Fruit fly (Drosophila melanogaster): ENCODE data around the gene CG6465.

Gene CG6465

DNA sequence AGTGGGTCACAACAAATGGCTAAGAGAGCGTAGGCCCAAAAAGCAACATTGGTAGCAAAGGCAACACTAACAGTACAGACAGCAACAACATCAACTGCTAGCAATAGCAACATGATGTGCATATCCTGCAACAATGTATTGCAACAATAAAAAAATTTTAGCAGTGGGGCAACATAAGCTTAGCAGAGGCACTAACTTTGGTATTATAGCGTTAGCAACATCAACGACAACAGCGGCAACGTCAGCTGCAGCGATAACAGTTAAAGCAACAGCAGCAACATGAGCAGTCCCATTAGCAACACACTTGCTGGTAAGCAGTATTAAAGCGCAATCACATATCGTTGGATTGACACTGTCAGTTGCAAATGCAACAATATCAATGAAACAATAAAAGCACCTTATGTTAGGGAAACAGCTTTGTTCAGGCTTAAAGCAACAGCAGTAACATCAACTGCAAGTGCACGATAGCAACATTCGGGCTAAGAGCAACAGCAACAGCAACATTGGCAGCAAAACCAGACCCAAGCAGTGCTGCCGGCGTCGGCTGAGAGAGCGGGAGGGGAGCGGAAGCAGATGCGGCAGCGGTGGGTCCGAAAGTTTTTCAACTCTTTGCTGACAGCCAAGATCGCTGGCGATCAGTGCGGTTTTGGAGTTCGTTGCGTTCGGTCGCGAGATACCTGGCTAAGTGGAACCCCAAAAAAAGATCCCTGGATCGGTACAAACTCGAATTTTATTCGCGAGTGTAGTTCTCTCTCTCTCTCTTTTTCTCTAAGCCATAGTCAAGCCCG, 9.4 kb upstream of the CG6465 start, which contains the start of gene Skel:
TSS of gene Skel (plus strand) at position 637 of the 788 bp plus-strand sequence.
- no peak for TF ChIP-seq CG17801 (GFP tag; optimal IDR thresholded peaks at IDR 0.05; ENCODE audit: partially characterized antibody)

DNA sequence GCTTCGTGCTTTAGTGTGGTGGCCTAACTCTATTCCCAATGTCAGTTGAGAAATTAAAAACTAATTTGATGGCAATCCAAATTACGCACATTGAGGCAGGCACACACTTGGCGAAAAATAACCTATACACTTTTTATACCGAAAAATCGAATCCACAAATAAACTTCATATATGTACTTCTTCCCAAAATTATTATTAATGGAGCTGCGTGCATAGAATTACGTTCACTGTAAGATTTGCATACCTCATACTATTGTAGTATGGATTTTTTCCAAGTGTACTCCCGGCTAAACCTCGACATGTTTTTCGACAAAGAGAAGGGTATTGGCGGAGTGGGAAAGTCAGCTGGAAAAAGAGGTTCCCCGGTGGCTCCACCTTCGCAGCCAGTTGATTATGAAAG, 7.2 kb upstream of the CG6465 start:
- TF ChIP-seq CG17801 (GFP tag; optimal IDR thresholded peaks at IDR 0.05; ENCODE audit: partially characterized antibody), result no peak

DNA sequence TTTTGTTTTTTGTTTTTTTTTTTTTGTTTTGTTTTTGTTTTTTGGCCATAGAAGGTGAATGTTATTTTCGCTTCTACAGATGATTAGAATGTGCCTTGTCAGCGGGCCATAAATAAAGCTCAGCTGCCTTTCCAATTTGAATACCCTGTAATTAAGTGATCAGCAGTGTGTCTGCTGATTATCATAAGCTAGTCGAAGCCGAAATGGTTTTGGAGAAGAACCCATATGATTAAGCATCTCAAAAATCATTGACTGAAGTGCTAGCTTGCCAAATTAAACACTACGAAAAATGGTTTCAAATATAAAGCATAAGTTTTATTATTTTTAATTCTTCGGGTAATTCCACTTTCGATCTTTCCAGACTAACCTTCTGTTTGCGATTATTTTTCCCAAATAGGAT, 6.2 kb upstream of the CG6465 start:
- TF ChIP-seq CG17801 (GFP tag; optimal IDR thresholded peaks at IDR 0.05; ENCODE audit: partially characterized antibody), result no peak

DNA sequence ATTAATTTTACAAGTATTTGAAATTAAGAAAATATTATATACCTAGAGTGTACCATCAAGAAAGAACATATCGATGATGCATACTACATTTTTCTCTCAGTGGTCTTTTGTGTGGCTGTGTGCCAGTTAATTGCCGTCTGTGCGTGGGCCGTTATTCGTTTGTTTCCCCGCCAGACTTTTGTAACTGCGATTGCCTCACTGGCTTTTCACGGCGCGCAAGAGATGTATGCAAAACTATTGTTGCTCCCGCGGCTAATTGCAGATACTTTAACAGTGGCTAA, 4.6 kb upstream of the CG6465 start:
- TF ChIP-seq CG17801 (GFP tag; optimal IDR thresholded peaks at IDR 0.05; ENCODE audit: partially characterized antibody), result no peak

DNA sequence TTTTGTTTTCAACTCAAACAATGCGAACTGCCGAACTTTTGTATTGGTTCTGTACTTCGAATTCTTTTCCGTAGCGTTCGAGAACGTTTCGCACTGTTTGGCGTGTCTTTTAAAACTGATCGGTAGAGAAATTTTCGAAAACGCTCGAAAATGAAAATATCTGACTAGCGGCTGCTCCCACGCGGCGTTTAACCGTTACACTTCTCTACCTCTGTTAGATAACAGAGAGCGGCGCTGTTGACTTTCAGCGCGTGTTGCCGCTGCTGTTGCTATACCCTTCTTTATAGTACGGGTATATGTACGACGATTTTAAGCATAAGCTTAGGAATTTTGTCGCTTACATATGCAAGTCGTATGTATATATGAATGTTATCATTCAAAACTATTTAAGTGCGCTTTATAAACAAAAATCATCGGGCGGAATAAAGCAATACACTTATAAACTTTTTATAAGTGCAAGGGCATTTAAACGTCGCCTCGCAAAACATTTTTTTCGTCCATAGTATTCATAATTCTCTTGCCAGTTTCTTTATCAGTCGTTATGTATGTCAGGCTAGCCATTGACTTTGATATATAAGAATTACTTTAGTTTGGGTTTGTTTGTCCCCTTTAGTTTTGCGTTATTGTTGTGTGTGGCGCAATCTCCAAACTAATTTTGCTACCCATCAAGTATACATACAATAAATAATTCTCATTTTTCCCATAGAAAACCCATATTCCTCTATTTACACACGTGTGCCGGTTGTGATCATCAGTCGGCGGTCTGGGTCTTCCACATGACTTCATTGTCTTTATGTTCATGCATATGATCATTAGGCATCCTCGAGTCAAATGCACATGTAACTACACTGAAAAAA, 4.0 kb upstream of the CG6465 start, which contains the start of gene Phyhd1:
TSS of gene Phyhd1 (minus strand) at position 101 of the 857 bp plus-strand sequence.
- TF ChIP-seq CG17801 (GFP tag; optimal IDR thresholded peaks at IDR 0.05; ENCODE audit: partially characterized antibody), result peak; percentile 90

DNA sequence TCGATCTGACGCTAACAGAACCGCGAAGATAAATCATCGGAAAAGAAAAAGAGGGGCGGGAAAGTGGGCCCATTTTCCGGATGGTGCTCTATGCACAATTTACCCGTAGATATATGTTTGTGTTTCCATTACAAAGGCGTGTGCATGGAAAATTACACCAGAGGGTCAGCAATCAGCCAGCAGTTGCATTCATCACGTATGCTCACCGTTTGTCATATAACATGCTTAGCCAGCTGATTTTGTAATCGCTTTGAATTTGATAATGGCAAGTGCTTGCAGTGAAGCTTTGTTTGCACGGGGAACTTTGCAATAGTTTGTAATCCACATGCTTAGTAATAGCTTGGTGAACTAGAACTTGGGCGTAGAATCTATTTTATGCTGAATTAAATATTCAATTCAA, 2.9 kb upstream of the CG6465 start:
- no peak for TF ChIP-seq CG17801 (GFP tag; optimal IDR thresholded peaks at IDR 0.05; ENCODE audit: partially characterized antibody)

DNA sequence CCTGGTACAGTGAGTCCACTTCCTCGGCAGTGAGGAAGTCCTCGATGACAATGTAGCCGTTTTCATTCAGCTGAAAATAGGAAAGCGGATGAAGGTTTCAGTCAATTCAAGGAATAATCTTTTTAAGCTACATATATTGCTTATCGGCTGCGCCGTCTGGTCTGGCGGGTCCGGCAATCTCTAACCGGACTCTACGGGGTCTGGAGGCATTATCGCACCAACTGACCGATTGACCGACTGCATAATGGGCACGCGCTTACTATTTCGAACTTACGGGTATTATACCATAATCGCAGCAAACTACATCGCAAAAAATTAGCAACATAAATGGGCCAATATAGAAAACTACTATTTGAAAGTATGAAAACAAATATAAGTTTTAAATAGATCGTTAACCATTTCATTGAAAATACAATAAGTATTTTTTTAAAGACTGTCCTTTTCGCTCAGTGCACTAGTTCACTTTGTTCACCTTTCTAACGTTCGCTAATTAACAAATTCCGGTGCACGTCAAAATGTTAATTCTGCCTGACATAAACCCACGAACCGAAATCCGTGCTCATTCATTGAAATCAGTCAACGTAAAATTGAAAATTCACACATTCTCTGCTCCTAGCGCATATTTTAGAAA, 2.0 kb upstream of the CG6465 start:
- no peak for TF ChIP-seq CG17801 (GFP tag; optimal IDR thresholded peaks at IDR 0.05; ENCODE audit: partially characterized antibody)

DNA sequence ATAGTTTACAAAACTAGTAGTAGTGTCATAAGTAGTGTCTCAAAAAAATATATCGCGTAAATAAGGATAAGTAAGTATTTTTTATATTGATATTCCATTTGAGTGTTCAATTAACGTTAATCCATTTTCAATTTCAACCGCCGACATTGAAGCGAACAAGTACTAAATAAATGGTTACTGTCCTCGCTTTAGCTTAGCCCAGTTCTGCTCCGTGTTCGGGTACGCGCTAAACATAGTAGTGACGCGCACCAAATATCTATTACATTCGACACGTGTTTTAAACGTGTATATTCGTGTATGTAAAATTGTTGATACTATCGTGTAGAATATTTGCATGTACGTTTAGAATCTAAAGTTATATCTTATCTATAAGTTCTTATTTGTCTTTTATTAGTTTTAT, 1.9 kb downstream of the CG6465 start:
- TF ChIP-seq CG17801 (GFP tag; optimal IDR thresholded peaks at IDR 0.05; ENCODE audit: partially characterized antibody), result no peak

DNA sequence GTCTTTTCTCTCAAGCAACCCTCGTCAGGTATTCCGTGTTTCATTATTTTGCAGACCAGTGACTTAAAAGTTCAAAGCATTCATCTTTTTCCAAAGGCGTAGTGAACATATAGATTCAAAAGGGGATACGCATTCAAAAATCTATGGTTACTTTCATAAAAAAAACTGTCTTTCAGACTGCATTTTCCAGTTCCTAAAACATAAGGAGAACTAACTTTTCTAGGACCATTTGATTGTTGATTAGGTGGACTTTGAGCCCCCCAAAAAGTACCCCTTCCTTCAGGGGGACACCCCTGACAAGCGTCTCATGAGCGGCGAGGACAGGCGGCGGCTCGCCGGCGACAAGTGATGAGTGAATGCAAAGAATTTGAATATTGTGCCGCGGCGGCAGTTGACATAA, 3.5 kb downstream of the CG6465 start:
- no peak for TF ChIP-seq CG17801 (GFP tag; optimal IDR thresholded peaks at IDR 0.05; ENCODE audit: partially characterized antibody)

DNA sequence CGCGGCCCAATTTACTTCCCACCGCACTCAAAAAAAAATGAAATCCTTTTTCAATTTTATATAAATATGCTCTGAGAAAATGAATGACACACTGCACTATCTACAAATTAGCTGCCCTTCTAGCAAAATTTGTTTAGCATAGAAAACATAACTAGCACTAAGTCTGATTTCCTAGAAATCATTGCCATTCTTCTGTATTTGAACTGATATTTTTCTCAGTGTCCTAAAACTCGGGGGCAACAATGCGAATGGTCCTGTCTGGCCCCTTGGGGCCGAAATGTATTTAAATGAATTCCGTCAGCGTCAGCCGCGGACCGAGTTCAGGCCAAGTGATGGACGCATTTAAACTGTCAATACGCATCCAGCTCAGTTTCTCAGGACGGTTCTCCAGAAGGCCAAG, 4.4 kb downstream of the CG6465 start:
- TF ChIP-seq CG17801 (GFP tag; optimal IDR thresholded peaks at IDR 0.05; ENCODE audit: partially characterized antibody), result no peak

DNA sequence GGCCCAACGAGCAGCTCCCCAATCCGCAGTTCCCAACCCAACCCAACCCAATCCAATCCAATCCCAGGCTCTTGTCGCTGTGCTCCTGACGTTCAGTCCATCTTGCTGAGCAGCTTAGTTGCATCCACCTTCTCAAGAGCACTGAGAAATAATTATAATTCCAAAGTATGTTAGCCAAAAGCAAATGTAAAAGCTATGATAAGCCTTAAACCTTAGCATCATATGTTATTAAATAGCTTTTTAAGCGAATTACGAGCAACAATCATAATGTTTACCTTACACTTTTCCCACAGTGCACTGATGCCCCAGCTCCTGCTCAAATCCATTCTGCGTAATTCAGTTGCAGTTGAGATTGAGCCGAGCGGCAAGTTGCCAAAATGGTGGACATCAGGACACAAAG, 7.1 kb downstream of the CG6465 start:
- TF ChIP-seq CG17801 (GFP tag; optimal IDR thresholded peaks at IDR 0.05; ENCODE audit: partially characterized antibody), result no peak

DNA sequence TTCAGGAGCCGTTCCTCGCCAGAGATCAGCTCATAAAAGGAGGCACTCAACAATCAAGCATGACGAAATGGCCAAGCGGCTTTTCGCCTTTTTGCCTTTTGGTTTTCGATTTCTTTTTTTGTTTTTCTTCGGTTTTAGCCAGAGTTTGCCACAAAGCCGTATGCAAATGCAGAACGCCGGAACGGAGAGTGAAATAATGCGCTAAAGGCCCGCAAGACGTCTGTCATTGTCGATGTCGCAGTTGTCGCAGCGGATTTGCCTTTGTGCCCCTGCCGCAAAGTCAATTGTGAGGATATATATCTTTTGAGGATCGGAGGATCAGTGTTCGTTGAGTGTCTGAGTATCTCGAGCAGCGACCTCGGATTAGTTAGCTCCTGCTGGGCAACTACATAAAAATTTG, 9.1 kb downstream of the CG6465 start:
- no peak for TF ChIP-seq CG17801 (GFP tag; optimal IDR thresholded peaks at IDR 0.05; ENCODE audit: partially characterized antibody)

DNA sequence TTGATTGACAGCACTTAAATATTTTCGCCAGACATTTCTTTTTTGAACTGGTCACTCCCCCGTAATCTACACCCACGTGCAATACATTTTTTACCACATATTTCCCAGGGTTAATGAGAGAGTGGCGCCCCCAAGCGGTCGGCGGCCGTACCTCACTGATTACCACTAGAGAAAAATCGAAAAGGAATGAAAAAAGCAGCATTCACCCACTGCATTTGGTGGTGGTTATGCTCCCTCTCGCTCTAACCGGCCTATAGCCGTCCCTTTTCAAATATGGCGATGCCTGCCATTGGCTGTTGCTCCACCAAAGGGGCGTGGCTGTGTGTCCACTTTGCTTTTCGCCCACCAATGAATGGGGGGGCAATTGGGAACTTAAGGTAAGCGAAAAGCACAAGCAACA, 12.1 kb downstream of the CG6465 start:
- TF ChIP-seq CG17801 (GFP tag; optimal IDR thresholded peaks at IDR 0.05; ENCODE audit: partially characterized antibody), result no peak

DNA sequence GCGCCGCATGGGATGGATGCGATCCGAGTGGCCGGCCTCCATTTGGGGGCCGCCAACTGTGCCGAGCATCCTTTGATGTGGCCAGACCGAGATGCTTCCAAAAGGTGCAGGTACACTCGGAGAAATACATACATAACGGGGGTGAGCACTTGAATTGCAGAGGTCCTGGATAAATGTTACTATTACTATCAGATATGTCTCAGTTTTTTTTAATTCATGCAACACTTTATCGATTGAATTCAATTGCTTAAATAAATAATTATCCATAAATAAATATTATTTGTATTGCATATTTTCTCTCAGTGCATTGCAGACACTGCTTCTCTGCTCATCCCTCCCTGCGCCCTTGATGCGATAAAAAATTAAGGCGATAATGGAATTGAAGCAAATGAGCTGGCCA, 16.0 kb downstream of the CG6465 start:
- TF ChIP-seq CG17801 (GFP tag; optimal IDR thresholded peaks at IDR 0.05; ENCODE audit: partially characterized antibody), result no peak

DNA sequence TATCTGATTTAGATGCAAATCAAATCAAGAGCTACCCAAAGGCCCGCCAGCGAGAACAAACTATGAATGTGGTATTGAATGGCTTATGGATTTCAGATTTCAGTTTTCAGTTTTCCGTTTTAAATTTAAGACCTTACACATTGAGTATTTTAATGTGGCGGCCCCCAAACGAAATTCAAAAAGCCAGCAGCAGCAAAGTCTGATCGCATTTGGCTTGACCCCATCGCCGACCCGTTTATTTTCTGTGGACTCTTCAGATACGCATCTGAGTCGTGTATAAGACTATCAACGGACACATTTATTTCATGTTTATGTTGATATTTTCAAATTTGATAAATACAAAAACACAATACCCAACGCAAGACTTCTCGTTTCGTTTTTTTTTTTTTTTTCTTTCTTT, 17.5 kb downstream of the CG6465 start:
- TF ChIP-seq CG17801 (GFP tag; optimal IDR thresholded peaks at IDR 0.05; ENCODE audit: partially characterized antibody), result no peak

DNA sequence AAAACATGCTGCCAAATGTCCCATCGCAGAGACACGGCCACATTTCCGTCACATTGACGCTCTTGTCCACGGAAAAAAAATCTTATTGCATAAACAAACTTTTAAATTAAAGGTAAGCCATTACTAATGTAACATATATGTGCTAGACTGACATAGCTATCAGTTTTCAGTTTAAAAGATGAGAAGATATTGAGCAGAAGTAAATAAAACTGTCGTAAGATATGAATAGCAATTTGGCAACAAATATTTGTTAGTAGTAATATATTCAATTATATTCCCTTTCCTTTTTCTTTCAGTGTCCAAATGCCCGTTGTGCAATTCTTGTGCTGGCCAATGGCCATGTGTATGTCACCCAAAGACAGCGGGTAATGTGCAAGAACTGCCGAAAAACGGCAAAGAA, 18.3 kb downstream of the CG6465 start:
- TF ChIP-seq CG17801 (GFP tag; optimal IDR thresholded peaks at IDR 0.05; ENCODE audit: partially characterized antibody), result no peak

All from ovary, adult (tissue).